Fruit fly (Drosophila melanogaster) whole organism, prepupa: ENCODE measurements around the gene xit.

Experiments used
- Blimp-1 ChIP-seq: fragments of 200-800 bp; sonication (Bioruptor generic); optimal IDR thresholded peaks from 3 replicates; lab custom pipeline; 2017; ENCODE audit warnings: missing biosample characterization, missing genetic modification characterization, mild to moderate bottlenecking, moderate library complexity, missing genetic modification reagents
- CG10631 ChIP-seq: fragments of 200-800 bp; sonication (Bioruptor generic); optimal IDR thresholded peaks from 2 replicates; lab custom pipeline; 2016; ENCODE audit warnings: missing biosample characterization, missing genetic modification characterization
- CG11294 ChIP-seq: fragments of 200-800 bp; sonication (Bioruptor generic); IDR thresholded peaks from 2 replicates; pipeline ENCODE4 v1.3.6; 2022; ENCODE audit warnings: missing biosample characterization, missing genetic modification characterization
- CG11902 ChIP-seq: fragments of 200-800 bp; sonication (Bioruptor generic); optimal IDR thresholded peaks from 3 replicates; lab custom pipeline; 2016; ENCODE audit warnings: missing biosample characterization, missing genetic modification characterization
- CG15336 ChIP-seq: fragments of 200-800 bp; sonication (Bioruptor generic); IDR thresholded peaks from 2 replicates; pipeline ENCODE4 v1.3.6; 2022; ENCODE audit warnings: missing biosample characterization, missing genetic modification characterization
- CG1621 ChIP-seq: fragments of 200-800 bp; sonication (Bioruptor generic); optimal IDR thresholded peaks from 3 replicates; lab custom pipeline; 2018; ENCODE audit warnings: missing biosample characterization, mild to moderate bottlenecking, missing genetic modification characterization
- CG16779 ChIP-seq: fragments of 200-800 bp; sonication (Bioruptor generic); optimal IDR thresholded peaks from 3 replicates; lab custom pipeline; 2017; ENCODE audit warnings: missing biosample characterization, mild to moderate bottlenecking, missing genetic modification characterization
- CG3032 ChIP-seq: fragments of 200-800 bp; optimal IDR thresholded peaks from 2 replicates; lab custom pipeline; 2019; ENCODE audit warnings: missing biosample characterization, mild to moderate bottlenecking, missing genetic modification characterization, moderate library complexity
- CG31627 ChIP-seq: fragments of 200-800 bp; sonication (Bioruptor generic); optimal IDR thresholded peaks from 3 replicates; lab custom pipeline; 2016; ENCODE audit warnings: missing biosample characterization, missing genetic modification characterization
- CG34406 ChIP-seq: fragments of 200-800 bp; sonication (Bioruptor generic); optimal IDR thresholded peaks from 3 replicates; lab custom pipeline; 2016; ENCODE audit warnings: missing biosample characterization, missing genetic modification characterization
- CG3919 ChIP-seq: fragments of 200-800 bp; sonication (Bioruptor generic); optimal IDR thresholded peaks from 3 replicates; lab custom pipeline; 2016; ENCODE audit warnings: missing biosample characterization, missing genetic modification characterization
- CG4318 ChIP-seq: fragments of 200-800 bp; sonication (Bioruptor generic); optimal IDR thresholded peaks from 3 replicates; lab custom pipeline; 2017; ENCODE audit warnings: missing biosample characterization, mild to moderate bottlenecking, missing genetic modification characterization
- CG6163 ChIP-seq: fragments of 200-800 bp; sonication (Bioruptor generic); IDR thresholded peaks from 3 replicates; pipeline ENCODE4 v1.3.6; 2022; ENCODE audit warnings: missing biosample characterization, missing genetic modification characterization
- CG6276 ChIP-seq: fragments of 200-800 bp; sonication (Bioruptor generic); optimal IDR thresholded peaks from 2 replicates; lab custom pipeline; 2017; ENCODE audit warnings: missing biosample characterization, mild to moderate bottlenecking, missing genetic modification characterization
- CG6792 ChIP-seq: fragments of 200-800 bp; sonication (Bioruptor generic); optimal IDR thresholded peaks from 3 replicates; lab custom pipeline; 2016; ENCODE audit warnings: missing biosample characterization, missing genetic modification characterization
- CG6854 ChIP-seq: fragments of 200-800 bp; sonication (Bioruptor generic); optimal IDR thresholded peaks from 2 replicates; lab custom pipeline; 2017; ENCODE audit warnings: missing biosample characterization, mild to moderate bottlenecking, missing genetic modification characterization
- CG7368 ChIP-seq: fragments of 200-800 bp; sonication (Bioruptor generic); optimal IDR thresholded peaks from 3 replicates; lab custom pipeline; 2016; ENCODE audit warnings: missing biosample characterization, missing genetic modification characterization
- CG8119 ChIP-seq: fragments of 200-800 bp; sonication (Bioruptor generic); IDR thresholded peaks from 3 replicates; pipeline ENCODE4 v1.3.6; 2022; ENCODE audit warnings: missing biosample characterization, missing genetic modification characterization
- CG8319 ChIP-seq: fragments of 200-800 bp; sonication (Bioruptor generic); optimal IDR thresholded peaks from 3 replicates; lab custom pipeline; 2016; ENCODE audit warnings: missing biosample characterization, missing genetic modification characterization
- CG8632 ChIP-seq: fragments of 200-800 bp; sonication (Bioruptor generic); optimal IDR thresholded peaks from 3 replicates; lab custom pipeline; 2016; ENCODE audit warnings: missing biosample characterization, missing genetic modification characterization
- Eip75B ChIP-seq: fragments of 200-800 bp; sonication (Bioruptor generic); optimal IDR thresholded peaks from 3 replicates; lab custom pipeline; 2016; ENCODE audit warnings: missing biosample characterization, missing genetic modification characterization
- Eip78C ChIP-seq: fragments of 200-800 bp; sonication (Bioruptor generic); peaks from one replicate; lab custom pipeline; 2016; ENCODE audit warnings: missing biosample characterization, missing genetic modification characterization
- Eip93F ChIP-seq: fragments of 200-800 bp; sonication (Bioruptor generic); optimal IDR thresholded peaks from 2 replicates; lab custom pipeline; 2016; ENCODE audit warnings: missing biosample characterization, mild to moderate bottlenecking, missing genetic modification characterization
- Ets21C ChIP-seq: fragments of 200-800 bp; sonication (Bioruptor generic); optimal IDR thresholded peaks from 3 replicates; lab custom pipeline; 2016; ENCODE audit warnings: missing biosample characterization, missing genetic modification characterization
- Ets96B ChIP-seq: fragments of 200-800 bp; optimal IDR thresholded peaks from 2 replicates; lab custom pipeline; 2019; ENCODE audit warnings: missing biosample characterization, mild to moderate bottlenecking, missing genetic modification characterization, moderate library complexity
- Gug ChIP-seq: fragments of 200-800 bp; sonication (Bioruptor generic); IDR thresholded peaks from 2 replicates; pipeline ENCODE4 v1.3.6; 2022; ENCODE audit warnings: missing biosample characterization, missing genetic modification characterization
- Hr39 ChIP-seq: fragments of 200-800 bp; sonication (Bioruptor generic); optimal IDR thresholded peaks from 2 replicates; lab custom pipeline; 2016; ENCODE audit warnings: missing biosample characterization, missing genetic modification characterization
- Met ChIP-seq: fragments of 200-800 bp; sonication (Bioruptor generic); optimal IDR thresholded peaks from 3 replicates; lab custom pipeline; 2016; ENCODE audit warnings: missing biosample characterization, missing genetic modification characterization
- OdsH ChIP-seq: fragments of 200-800 bp; sonication (Bioruptor generic); optimal IDR thresholded peaks from 3 replicates; lab custom pipeline; 2016; ENCODE audit warnings: missing biosample characterization, missing genetic modification characterization
- Sox102F ChIP-seq: fragments of 200-800 bp; sonication (Bioruptor generic); optimal IDR thresholded peaks from 2 replicates; lab custom pipeline; 2016; ENCODE audit warnings: missing biosample characterization, mild to moderate bottlenecking, missing genetic modification characterization
- Sox14 ChIP-seq: fragments of 200-800 bp; sonication (Bioruptor generic); optimal IDR thresholded peaks from 3 replicates; lab custom pipeline; 2016; ENCODE audit warnings: missing biosample characterization, missing genetic modification characterization
- Sox15 ChIP-seq: fragments of 200-800 bp; sonication (Bioruptor generic); optimal IDR thresholded peaks from 3 replicates; lab custom pipeline; 2016; ENCODE audit warnings: missing biosample characterization, missing genetic modification characterization
- achi ChIP-seq: fragments of 200-800 bp; sonication (Bioruptor generic); optimal IDR thresholded peaks from 3 replicates; lab custom pipeline; 2016; ENCODE audit warnings: missing biosample characterization, missing genetic modification characterization
- acj6 ChIP-seq: fragments of 200-800 bp; sonication (Bioruptor generic); optimal IDR thresholded peaks from 3 replicates; lab custom pipeline; 2016; ENCODE audit warnings: missing biosample characterization, missing genetic modification characterization
- cyc ChIP-seq: fragments of 200-800 bp; sonication (Bioruptor generic); optimal IDR thresholded peaks from 3 replicates; lab custom pipeline; 2016; ENCODE audit warnings: missing biosample characterization, missing genetic modification characterization
- dac ChIP-seq: fragments of 200-800 bp; sonication (Bioruptor generic); optimal IDR thresholded peaks from 2 replicates; lab custom pipeline; 2017; ENCODE audit warnings: missing biosample characterization, mild to moderate bottlenecking, missing genetic modification characterization
- eg ChIP-seq: fragments of 200-800 bp; sonication (Bioruptor generic); IDR thresholded peaks from 3 replicates; pipeline ENCODE4 v1.3.6; 2022; ENCODE audit warnings: missing biosample characterization, missing genetic modification characterization
- fd59A ChIP-seq: fragments of 200-800 bp; sonication (Bioruptor generic); optimal IDR thresholded peaks from 2 replicates; lab custom pipeline; 2017; ENCODE audit warnings: missing biosample characterization, mild to moderate bottlenecking, missing genetic modification characterization, missing genetic modification reagents
- fd85E ChIP-seq: fragments of 200-800 bp; sonication (Bioruptor generic); optimal IDR thresholded peaks from 3 replicates; lab custom pipeline; 2016; ENCODE audit warnings: missing biosample characterization, missing genetic modification characterization
- fkh ChIP-seq: fragments of 200-800 bp; sonication (Bioruptor generic); optimal IDR thresholded peaks from 3 replicates; lab custom pipeline; 2017; ENCODE audit warnings: missing biosample characterization, mild to moderate bottlenecking, missing genetic modification characterization, moderate library complexity
- net ChIP-seq: fragments of 200-800 bp; sonication (Bioruptor generic); optimal IDR thresholded peaks from 3 replicates; lab custom pipeline; 2016; ENCODE audit warnings: missing biosample characterization, missing genetic modification characterization
- pdm3 ChIP-seq: fragments of 200-800 bp; sonication (Bioruptor generic); optimal IDR thresholded peaks from 3 replicates; lab custom pipeline; 2016; ENCODE audit warnings: missing biosample characterization, missing genetic modification characterization
- salr ChIP-seq, 2 experiments: fragments of 200-800 bp; sonication (Bioruptor generic); optimal IDR thresholded peaks; 3 replicates each; lab custom pipeline; 2016 to 2018; ENCODE audit warnings: missing biosample characterization in 2 of 2, missing genetic modification characterization in 2 of 2, mild to moderate bottlenecking in 1 of 2
- ss ChIP-seq, 2 experiments: fragments of 200-800 bp; sonication (Bioruptor generic); optimal IDR thresholded peaks; 2 replicates in 1 of 2; 3 replicates in 1 of 2; lab custom pipeline; 2017 to 2018; ENCODE audit warnings: mild to moderate bottlenecking in 2 of 2, missing biosample characterization in 2 of 2, missing genetic modification characterization in 2 of 2, moderate library complexity in 1 of 2
- svp ChIP-seq: fragments of 200-800 bp; sonication (Bioruptor generic); peaks from one replicate; lab custom pipeline; 2016; ENCODE audit warnings: missing biosample characterization, missing genetic modification characterization
- topi ChIP-seq: fragments of 200-800 bp; sonication (Bioruptor generic); optimal IDR thresholded peaks from 3 replicates; lab custom pipeline; 2016; ENCODE audit warnings: missing biosample characterization, missing genetic modification characterization
- vri ChIP-seq: fragments of 200-800 bp; sonication (Bioruptor generic); optimal IDR thresholded peaks from 3 replicates; lab custom pipeline; 2016; ENCODE audit warnings: missing biosample characterization, mild to moderate bottlenecking, missing genetic modification characterization

Gene xit

dm6 chrX:6854563-6854962, 33.7 kb downstream of the xit start (continued):
- TF ChIP-seq fd59A (GFP tag; lab: Kevin White, UChicago) (peak; percentile 60), CG6276 (GFP tag; lab: Kevin White, UChicago) (peak; percentile 90), topi (GFP tag; lab: Kevin White, UChicago) (peak; percentile 68), CG6163 (GFP tag; lab: Robert Waterston, UW) (peak; percentile 88), Gug (GFP tag; lab: Robert Waterston, UW) (peak; percentile 73), vri (GFP tag; lab: Kevin White, UChicago) (peak; percentile 57), net (GFP tag; lab: Kevin White, UChicago) (peak; percentile 74), dac (GFP tag; lab: Kevin White, UChicago) (peak; percentile 76), CG8319 (peak; percentile 6), CG31627 (GFP tag; lab: Kevin White, UChicago) (peak; percentile 50), CG8632 (GFP tag; lab: Kevin White, UChicago) (peak; percentile 67), cyc (GFP tag; lab: Kevin White, UChicago) (peak; percentile 55), CG1621 (tag; lab: Kevin White, UChicago) (peak; percentile 65), CG10631 (GFP tag; lab: Kevin White, UChicago) (peak; percentile 67), CG7368 (GFP tag; lab: Kevin White, UChicago) (peak; percentile 50), acj6 (GFP tag; lab: Kevin White, UChicago) (peak; percentile 74), fd85E (GFP tag; lab: Kevin White, UChicago) (no peak), Eip93F (peak; percentile 32)

DNA sequence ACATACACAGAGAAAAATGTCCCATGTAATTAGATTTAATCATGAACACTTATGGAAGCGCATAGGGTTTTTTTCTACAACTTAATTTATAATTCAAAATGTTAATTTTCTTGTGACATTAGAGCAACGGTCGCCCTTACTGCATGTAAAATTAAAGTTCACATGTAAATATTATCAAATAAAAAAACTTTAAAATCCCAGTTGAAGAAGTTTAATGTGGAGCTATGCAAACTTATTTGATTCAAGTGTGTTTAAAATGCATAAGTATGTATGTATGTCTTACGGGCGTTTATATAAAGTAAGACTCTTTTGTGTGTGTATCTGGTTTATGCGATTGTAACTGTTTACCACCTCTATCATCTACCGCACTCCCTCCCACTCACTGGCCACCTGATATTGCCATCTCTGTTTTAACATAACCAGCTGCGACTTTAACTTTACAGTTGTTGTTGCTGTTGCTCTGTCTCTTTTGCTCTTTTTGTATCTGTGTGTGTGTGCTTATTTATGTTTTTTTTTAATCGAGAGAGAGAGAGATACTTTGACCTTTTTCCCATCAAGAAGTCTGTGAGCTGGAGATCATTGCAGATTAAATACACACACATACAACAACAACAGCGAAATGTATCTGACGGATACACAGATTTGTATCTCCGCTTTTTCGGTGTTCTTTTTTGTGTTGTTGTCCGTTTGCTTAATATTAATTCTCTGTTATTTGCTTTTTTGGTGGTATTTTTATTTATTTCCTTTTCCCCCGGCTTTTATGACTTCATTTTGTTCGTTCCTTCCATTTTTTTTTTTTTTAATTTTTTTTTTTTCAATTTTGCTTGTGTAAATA, 34.8 kb downstream of the xit start:
- peak; percentile 90 for TF ChIP-seq Sox15 (GFP tag; lab: Kevin White, UChicago)
- TF ChIP-seq CG11902 (GFP tag; lab: Kevin White, UChicago) = peak; percentile 74
- peak; percentile 86 for TF ChIP-seq dac (GFP tag; lab: Kevin White, UChicago)
- TF ChIP-seq Met (GFP tag; lab: Kevin White, UChicago) = peak; percentile 92
- TF ChIP-seq Eip75B = peak; percentile 92
- peak; percentile 79 for TF ChIP-seq cyc (GFP tag; lab: Kevin White, UChicago)
- peak; percentile 18 for TF ChIP-seq Blimp-1 (GFP tag; lab: Kevin White, UChicago)
- TF ChIP-seq CG15336 = peak; percentile 88
- peak; percentile 74 for TF ChIP-seq CG3919 (GFP tag; lab: Kevin White, UChicago)
- TF ChIP-seq CG11294 (GFP tag; lab: Robert Waterston, UW) = peak; percentile 37; the same call in 1 of the 2 replicates
- TF ChIP-seq OdsH (GFP tag; lab: Kevin White, UChicago) = peak; percentile 93
- peak; percentile 93 for TF ChIP-seq Sox102F
- peak; percentile 78 for TF ChIP-seq CG16779 (tag; lab: Kevin White, UChicago)
- TF ChIP-seq net (GFP tag; lab: Kevin White, UChicago) = peak; percentile 86
- peak; percentile 87 for TF ChIP-seq CG3032
- TF ChIP-seq achi (GFP tag; lab: Kevin White, UChicago) = peak; percentile 87
- peak; percentile 90 for TF ChIP-seq CG4318 (GFP tag; lab: Kevin White, UChicago)
- peak; percentile 91 for TF ChIP-seq Hr39 (GFP tag; lab: Kevin White, UChicago)
- peak; percentile 91 for TF ChIP-seq CG8119 (GFP tag; lab: Robert Waterston, UW)
- peak; percentile 94 for TF ChIP-seq Sox14 (GFP tag; lab: Kevin White, UChicago)
- peak; percentile 77 for TF ChIP-seq vri (GFP tag; lab: Kevin White, UChicago)
- TF ChIP-seq Gug (GFP tag; lab: Robert Waterston, UW) = peak; percentile 49
- peak; percentile 88 for TF ChIP-seq CG8632 (GFP tag; lab: Kevin White, UChicago)
- peak; percentile 91 for TF ChIP-seq Ets21C (GFP tag; lab: Kevin White, UChicago)
- peak; percentile 77 to 78 for TF ChIP-seq salr (GFP tag; optimal IDR thresholded peaks at IDR 0.05; lab: Kevin White, UChicago)
- TF ChIP-seq CG7368 (GFP tag; lab: Kevin White, UChicago) = peak; percentile 41
- TF ChIP-seq CG34406 (GFP tag; lab: Kevin White, UChicago) = peak; percentile 92
- TF ChIP-seq eg = peak; percentile 70
- TF ChIP-seq Eip78C = peak; percentile 99
- peak; percentile 81 to 92 for TF ChIP-seq ss (GFP tag; optimal IDR thresholded peaks at IDR 0.05; lab: Kevin White, UChicago)
- TF ChIP-seq pdm3 (GFP tag; lab: Kevin White, UChicago) = peak; percentile 95
- TF ChIP-seq CG10631 (GFP tag; lab: Kevin White, UChicago) = peak; percentile 88
- peak; percentile 90 for TF ChIP-seq CG6792 (GFP tag; lab: Kevin White, UChicago)
- peak; percentile 73 for TF ChIP-seq Ets96B
- peak; percentile 91 for TF ChIP-seq fkh (GFP tag; lab: Kevin White, UChicago)
- peak; percentile 77; the same call in 2 of the 3 replicates for TF ChIP-seq CG6163 (GFP tag; lab: Robert Waterston, UW)
- no peak for TF ChIP-seq CG6854 (GFP tag; lab: Kevin White, UChicago)
- peak; percentile 94 for TF ChIP-seq acj6 (GFP tag; lab: Kevin White, UChicago)
- peak; percentile 95 for TF ChIP-seq svp (GFP tag; lab: Kevin White, UChicago)
